Fruit fly (Drosophila melanogaster) whole organism, prepupa: ENCODE results near the gene CG43131.

Experiments
- Blimp-1 ChIP-seq: fragments of 200-800 bp; sonication (Bioruptor generic); optimal IDR thresholded peaks from 3 replicates; lab custom pipeline; 2017; ENCODE audit warnings: missing biosample characterization, missing genetic modification characterization, mild to moderate bottlenecking, moderate library complexity, missing genetic modification reagents
- CG10631 ChIP-seq: fragments of 200-800 bp; sonication (Bioruptor generic); optimal IDR thresholded peaks from 2 replicates; lab custom pipeline; 2016; ENCODE audit warnings: missing biosample characterization, missing genetic modification characterization
- CG10669 ChIP-seq: fragments of 200-800 bp; sonication (Bioruptor generic); optimal IDR thresholded peaks from 3 replicates; lab custom pipeline; 2018; ENCODE audit warnings: missing biosample characterization, mild to moderate bottlenecking, missing genetic modification characterization, moderate library complexity
- CG11762 ChIP-seq: fragments of 200-800 bp; sonication (Bioruptor generic); optimal IDR thresholded peaks from 3 replicates; lab custom pipeline; 2016; ENCODE audit warnings: missing biosample characterization, missing genetic modification characterization; ENCODE audit not compliant: insufficient read depth
- CG15336 ChIP-seq: fragments of 200-800 bp; sonication (Bioruptor generic); IDR thresholded peaks from 2 replicates; pipeline ENCODE4 v1.3.6; 2022; ENCODE audit warnings: missing biosample characterization, missing genetic modification characterization
- CG16779 ChIP-seq: fragments of 200-800 bp; sonication (Bioruptor generic); optimal IDR thresholded peaks from 3 replicates; lab custom pipeline; 2017; ENCODE audit warnings: missing biosample characterization, mild to moderate bottlenecking, missing genetic modification characterization
- CG3032 ChIP-seq: fragments of 200-800 bp; optimal IDR thresholded peaks from 2 replicates; lab custom pipeline; 2019; ENCODE audit warnings: missing biosample characterization, mild to moderate bottlenecking, missing genetic modification characterization, moderate library complexity
- CG31627 ChIP-seq: fragments of 200-800 bp; sonication (Bioruptor generic); optimal IDR thresholded peaks from 3 replicates; lab custom pipeline; 2016; ENCODE audit warnings: missing biosample characterization, missing genetic modification characterization
- CG32006 ChIP-seq: fragments of 200-800 bp; sonication (Bioruptor generic); optimal IDR thresholded peaks from 3 replicates; lab custom pipeline; 2017; ENCODE audit warnings: missing biosample characterization, mild to moderate bottlenecking, missing genetic modification characterization
- CG34406 ChIP-seq: fragments of 200-800 bp; sonication (Bioruptor generic); optimal IDR thresholded peaks from 3 replicates; lab custom pipeline; 2016; ENCODE audit warnings: missing biosample characterization, missing genetic modification characterization
- CG3919 ChIP-seq: fragments of 200-800 bp; sonication (Bioruptor generic); optimal IDR thresholded peaks from 3 replicates; lab custom pipeline; 2016; ENCODE audit warnings: missing biosample characterization, missing genetic modification characterization
- CG4318 ChIP-seq: fragments of 200-800 bp; sonication (Bioruptor generic); optimal IDR thresholded peaks from 3 replicates; lab custom pipeline; 2017; ENCODE audit warnings: missing biosample characterization, mild to moderate bottlenecking, missing genetic modification characterization
- CG6163 ChIP-seq: fragments of 200-800 bp; sonication (Bioruptor generic); IDR thresholded peaks from 3 replicates; pipeline ENCODE4 v1.3.6; 2022; ENCODE audit warnings: missing biosample characterization, missing genetic modification characterization
- CG6276 ChIP-seq: fragments of 200-800 bp; sonication (Bioruptor generic); optimal IDR thresholded peaks from 2 replicates; lab custom pipeline; 2017; ENCODE audit warnings: missing biosample characterization, mild to moderate bottlenecking, missing genetic modification characterization
- CG6792 ChIP-seq: fragments of 200-800 bp; sonication (Bioruptor generic); optimal IDR thresholded peaks from 3 replicates; lab custom pipeline; 2016; ENCODE audit warnings: missing biosample characterization, missing genetic modification characterization
- CG6808 ChIP-seq: fragments of 200-800 bp; sonication (Bioruptor generic); optimal IDR thresholded peaks from 3 replicates; lab custom pipeline; 2017; ENCODE audit warnings: missing biosample characterization, missing genetic modification characterization, mild to moderate bottlenecking, moderate library complexity, missing genetic modification reagents
- CG6854 ChIP-seq: fragments of 200-800 bp; sonication (Bioruptor generic); optimal IDR thresholded peaks from 2 replicates; lab custom pipeline; 2017; ENCODE audit warnings: missing biosample characterization, mild to moderate bottlenecking, missing genetic modification characterization
- CG7368 ChIP-seq: fragments of 200-800 bp; sonication (Bioruptor generic); optimal IDR thresholded peaks from 3 replicates; lab custom pipeline; 2016; ENCODE audit warnings: missing biosample characterization, missing genetic modification characterization
- CG8119 ChIP-seq: fragments of 200-800 bp; sonication (Bioruptor generic); IDR thresholded peaks from 3 replicates; pipeline ENCODE4 v1.3.6; 2022; ENCODE audit warnings: missing biosample characterization, missing genetic modification characterization
- CG8319 ChIP-seq: fragments of 200-800 bp; sonication (Bioruptor generic); optimal IDR thresholded peaks from 3 replicates; lab custom pipeline; 2016; ENCODE audit warnings: missing biosample characterization, missing genetic modification characterization
- CG8632 ChIP-seq: fragments of 200-800 bp; sonication (Bioruptor generic); optimal IDR thresholded peaks from 3 replicates; lab custom pipeline; 2016; ENCODE audit warnings: missing biosample characterization, missing genetic modification characterization
- Eip75B ChIP-seq: fragments of 200-800 bp; sonication (Bioruptor generic); optimal IDR thresholded peaks from 3 replicates; lab custom pipeline; 2016; ENCODE audit warnings: missing biosample characterization, missing genetic modification characterization
- Ets96B ChIP-seq: fragments of 200-800 bp; optimal IDR thresholded peaks from 2 replicates; lab custom pipeline; 2019; ENCODE audit warnings: missing biosample characterization, mild to moderate bottlenecking, missing genetic modification characterization, moderate library complexity
- Gug ChIP-seq: fragments of 200-800 bp; sonication (Bioruptor generic); IDR thresholded peaks from 2 replicates; pipeline ENCODE4 v1.3.6; 2022; ENCODE audit warnings: missing biosample characterization, missing genetic modification characterization
- Hr39 ChIP-seq: fragments of 200-800 bp; sonication (Bioruptor generic); optimal IDR thresholded peaks from 2 replicates; lab custom pipeline; 2016; ENCODE audit warnings: missing biosample characterization, missing genetic modification characterization
- Hr4 ChIP-seq: fragments of 200-800 bp; sonication (Bioruptor generic); optimal IDR thresholded peaks from 3 replicates; lab custom pipeline; 2016; ENCODE audit warnings: missing biosample characterization, missing genetic modification characterization
- Lpt ChIP-seq: fragments of 200-800 bp; sonication (Bioruptor generic); optimal IDR thresholded peaks from 3 replicates; lab custom pipeline; 2016; ENCODE audit warnings: missing biosample characterization, missing genetic modification characterization
- Met ChIP-seq: fragments of 200-800 bp; sonication (Bioruptor generic); optimal IDR thresholded peaks from 3 replicates; lab custom pipeline; 2016; ENCODE audit warnings: missing biosample characterization, missing genetic modification characterization
- OdsH ChIP-seq: fragments of 200-800 bp; sonication (Bioruptor generic); optimal IDR thresholded peaks from 3 replicates; lab custom pipeline; 2016; ENCODE audit warnings: missing biosample characterization, missing genetic modification characterization
- Smox ChIP-seq: fragments of 200-800 bp; sonication (Bioruptor generic); optimal IDR thresholded peaks from 3 replicates; lab custom pipeline; 2016; ENCODE audit warnings: missing biosample characterization, missing genetic modification characterization
- Sox102F ChIP-seq: fragments of 200-800 bp; sonication (Bioruptor generic); optimal IDR thresholded peaks from 2 replicates; lab custom pipeline; 2016; ENCODE audit warnings: missing biosample characterization, mild to moderate bottlenecking, missing genetic modification characterization
- Sox14 ChIP-seq: fragments of 200-800 bp; sonication (Bioruptor generic); optimal IDR thresholded peaks from 3 replicates; lab custom pipeline; 2016; ENCODE audit warnings: missing biosample characterization, missing genetic modification characterization
- Sox15 ChIP-seq: fragments of 200-800 bp; sonication (Bioruptor generic); optimal IDR thresholded peaks from 3 replicates; lab custom pipeline; 2016; ENCODE audit warnings: missing biosample characterization, missing genetic modification characterization
- achi ChIP-seq: fragments of 200-800 bp; sonication (Bioruptor generic); optimal IDR thresholded peaks from 3 replicates; lab custom pipeline; 2016; ENCODE audit warnings: missing biosample characterization, missing genetic modification characterization
- acj6 ChIP-seq: fragments of 200-800 bp; sonication (Bioruptor generic); optimal IDR thresholded peaks from 3 replicates; lab custom pipeline; 2016; ENCODE audit warnings: missing biosample characterization, missing genetic modification characterization
- cyc ChIP-seq: fragments of 200-800 bp; sonication (Bioruptor generic); optimal IDR thresholded peaks from 3 replicates; lab custom pipeline; 2016; ENCODE audit warnings: missing biosample characterization, missing genetic modification characterization
- dac ChIP-seq: fragments of 200-800 bp; sonication (Bioruptor generic); optimal IDR thresholded peaks from 2 replicates; lab custom pipeline; 2017; ENCODE audit warnings: missing biosample characterization, mild to moderate bottlenecking, missing genetic modification characterization
- dsx ChIP-seq: fragments of 200-800 bp; optimal IDR thresholded peaks from 3 replicates; lab custom pipeline; 2019; ENCODE audit warnings: missing biosample characterization, mild to moderate bottlenecking, missing genetic modification characterization, moderate library complexity; ENCODE audit not compliant: poor library complexity, severe bottlenecking
- eg ChIP-seq: fragments of 200-800 bp; sonication (Bioruptor generic); IDR thresholded peaks from 3 replicates; pipeline ENCODE4 v1.3.6; 2022; ENCODE audit warnings: missing biosample characterization, missing genetic modification characterization
- esn ChIP-seq: fragments of 200-800 bp; sonication (Bioruptor generic); optimal IDR thresholded peaks from 2 replicates; lab custom pipeline; 2016; ENCODE audit warnings: missing biosample characterization, mild to moderate bottlenecking, missing genetic modification characterization, moderate library complexity
- fd59A ChIP-seq: fragments of 200-800 bp; sonication (Bioruptor generic); optimal IDR thresholded peaks from 2 replicates; lab custom pipeline; 2017; ENCODE audit warnings: missing biosample characterization, mild to moderate bottlenecking, missing genetic modification characterization, missing genetic modification reagents
- fd85E ChIP-seq: fragments of 200-800 bp; sonication (Bioruptor generic); optimal IDR thresholded peaks from 3 replicates; lab custom pipeline; 2016; ENCODE audit warnings: missing biosample characterization, missing genetic modification characterization
- lz ChIP-seq: fragments of 200-800 bp; sonication (Bioruptor generic); optimal IDR thresholded peaks from 3 replicates; lab custom pipeline; 2016; ENCODE audit warnings: missing biosample characterization, missing genetic modification characterization
- net ChIP-seq: fragments of 200-800 bp; sonication (Bioruptor generic); optimal IDR thresholded peaks from 3 replicates; lab custom pipeline; 2016; ENCODE audit warnings: missing biosample characterization, missing genetic modification characterization
- pdm3 ChIP-seq: fragments of 200-800 bp; sonication (Bioruptor generic); optimal IDR thresholded peaks from 3 replicates; lab custom pipeline; 2016; ENCODE audit warnings: missing biosample characterization, missing genetic modification characterization
- salr ChIP-seq, 2 experiments: fragments of 200-800 bp; sonication (Bioruptor generic); optimal IDR thresholded peaks; 3 replicates each; lab custom pipeline; 2016 to 2018; ENCODE audit warnings: missing biosample characterization in 2 of 2, missing genetic modification characterization in 2 of 2, mild to moderate bottlenecking in 1 of 2
- spab ChIP-seq: fragments of 200-800 bp; sonication (Bioruptor generic); optimal IDR thresholded peaks from 2 replicates; lab custom pipeline; 2017; ENCODE audit warnings: missing biosample characterization, mild to moderate bottlenecking, missing genetic modification characterization, missing genetic modification reagents
- ss ChIP-seq, 2 experiments: fragments of 200-800 bp; sonication (Bioruptor generic); optimal IDR thresholded peaks; 2 replicates in 1 of 2; 3 replicates in 1 of 2; lab custom pipeline; 2017 to 2018; ENCODE audit warnings: mild to moderate bottlenecking in 2 of 2, missing biosample characterization in 2 of 2, missing genetic modification characterization in 2 of 2, moderate library complexity in 1 of 2
- topi ChIP-seq: fragments of 200-800 bp; sonication (Bioruptor generic); optimal IDR thresholded peaks from 3 replicates; lab custom pipeline; 2016; ENCODE audit warnings: missing biosample characterization, missing genetic modification characterization
- vri ChIP-seq: fragments of 200-800 bp; sonication (Bioruptor generic); optimal IDR thresholded peaks from 3 replicates; lab custom pipeline; 2016; ENCODE audit warnings: missing biosample characterization, mild to moderate bottlenecking, missing genetic modification characterization

Gene CG43131

DNA sequence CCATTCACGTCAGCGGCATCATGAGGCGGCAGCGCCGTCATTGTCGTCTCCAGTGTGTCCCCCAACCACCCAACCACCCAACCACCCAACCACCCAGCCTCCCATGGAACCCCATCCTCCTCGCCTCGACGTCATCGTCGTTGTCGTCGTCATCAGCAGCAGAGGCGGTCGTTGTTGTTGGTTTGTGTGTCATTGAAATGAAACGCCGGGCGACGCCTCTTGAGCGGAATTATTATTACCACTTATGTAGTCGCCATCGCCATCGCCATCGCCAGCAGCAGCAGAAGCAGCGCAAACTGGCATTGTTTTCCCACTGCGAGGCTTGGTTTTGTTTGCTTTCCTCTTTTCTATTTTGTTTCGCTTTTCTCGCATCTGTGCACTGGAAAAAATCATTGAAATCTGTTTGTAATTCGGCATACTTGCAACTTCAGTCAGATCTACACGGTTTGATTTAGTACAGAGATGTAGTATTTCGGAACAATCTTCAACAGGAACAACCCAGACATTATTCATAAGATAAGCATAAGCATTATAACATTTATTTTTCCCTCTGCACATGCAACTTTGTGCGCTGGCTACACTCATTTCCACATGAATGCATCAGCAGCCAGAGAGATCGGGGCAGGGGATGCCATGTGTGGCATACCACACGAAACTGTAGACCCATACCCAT is 4.0 kb upstream of the CG43131 start:
- TF ChIP-seq CG16779 (tag; lab: Kevin White, UChicago) = peak; percentile 94
- TF ChIP-seq CG4318 = peak; percentile 97
- TF ChIP-seq Sox15 (GFP tag; lab: Kevin White, UChicago) = peak; percentile 81
- TF ChIP-seq Ets96B (tag; lab: Kevin White, UChicago) = peak; percentile 98
- peak; percentile 86 for TF ChIP-seq CG8319
- peak; percentile 88 for TF ChIP-seq CG34406 (GFP tag; lab: Kevin White, UChicago)
- TF ChIP-seq CG32006 (GFP tag; lab: Kevin White, UChicago) = peak; percentile 99
- peak; percentile 100 for TF ChIP-seq dsx (GFP tag; lab: Kevin White, UChicago)
- peak; percentile 94 for TF ChIP-seq ss (GFP tag; optimal IDR thresholded peaks at IDR 0.05; lab: Kevin White, UChicago)
- peak; percentile 98 for TF ChIP-seq CG3919 (GFP tag; lab: Kevin White, UChicago)
- peak; percentile 88 for TF ChIP-seq topi (GFP tag; lab: Kevin White, UChicago)
- peak; percentile 90 for TF ChIP-seq lz (GFP tag; lab: Kevin White, UChicago)
- TF ChIP-seq net (GFP tag; lab: Kevin White, UChicago) = peak; percentile 97
- peak; percentile 89 for TF ChIP-seq Met
- peak; percentile 97 for TF ChIP-seq CG10631
- peak; percentile 98 for TF ChIP-seq Lpt (GFP tag; lab: Kevin White, UChicago)
- TF ChIP-seq eg (GFP tag; lab: Robert Waterston, UW) = peak; percentile 98
- TF ChIP-seq esn = peak; percentile 90
- TF ChIP-seq Sox14 (GFP tag; lab: Kevin White, UChicago) = peak; percentile 98
- peak; percentile 98 for TF ChIP-seq CG6276 (GFP tag; lab: Kevin White, UChicago)
- peak; percentile 87 for TF ChIP-seq CG8632 (GFP tag; lab: Kevin White, UChicago)
- peak; percentile 98 for TF ChIP-seq CG6163
- TF ChIP-seq CG11762 (GFP tag; lab: Kevin White, UChicago) = peak; percentile 85
- peak; percentile 97 for TF ChIP-seq pdm3 (GFP tag; lab: Kevin White, UChicago)
- peak; percentile 96 for TF ChIP-seq CG7368 (GFP tag; lab: Kevin White, UChicago)
- peak; percentile 77 for TF ChIP-seq vri
- peak; percentile 74 for TF ChIP-seq CG6854 (GFP tag; lab: Kevin White, UChicago)
- peak; percentile 95 for TF ChIP-seq CG6808 (GFP tag; lab: Kevin White, UChicago)
- TF ChIP-seq fd85E (GFP tag; lab: Kevin White, UChicago) = peak; percentile 84
- TF ChIP-seq Hr4 (GFP tag; lab: Kevin White, UChicago) = peak; percentile 99
- peak; percentile 92 for TF ChIP-seq CG6792 (GFP tag; lab: Kevin White, UChicago)
- peak; percentile 98 for TF ChIP-seq dac (GFP tag; lab: Kevin White, UChicago)
- peak; percentile 97 for TF ChIP-seq fd59A (GFP tag; lab: Kevin White, UChicago)
- peak; percentile 98 for TF ChIP-seq CG15336 (GFP tag; lab: Robert Waterston, UW)
- peak; percentile 88 for TF ChIP-seq cyc
- TF ChIP-seq Hr39 = peak; percentile 85
- peak; percentile 98 for TF ChIP-seq CG10669 (GFP tag; lab: Kevin White, UChicago)
- peak; percentile 46 for TF ChIP-seq Blimp-1
- TF ChIP-seq Eip75B (GFP tag; lab: Kevin White, UChicago) = peak; percentile 96
- TF ChIP-seq Gug (GFP tag; lab: Robert Waterston, UW) = peak; percentile 98
- peak; percentile 88 for TF ChIP-seq CG31627 (GFP tag; lab: Kevin White, UChicago)
- TF ChIP-seq Smox = peak; percentile 84
- peak; percentile 94 for TF ChIP-seq acj6 (GFP tag; lab: Kevin White, UChicago)
- TF ChIP-seq achi = peak; percentile 97
- peak; percentile 81 for TF ChIP-seq Sox102F (GFP tag; lab: Kevin White, UChicago)
- TF ChIP-seq OdsH (GFP tag; lab: Kevin White, UChicago) = peak; percentile 94
- peak; percentile 99 for TF ChIP-seq CG8119
- TF ChIP-seq CG3032 (tag; lab: Kevin White, UChicago) = peak; percentile 97
- TF ChIP-seq spab (GFP tag; lab: Kevin White, UChicago) = peak; percentile 96
- peak; percentile 97 for TF ChIP-seq salr (GFP tag; optimal IDR thresholded peaks at IDR 0.05; lab: Kevin White, UChicago)
